Fruit fly (Drosophila melanogaster): Measurements from ENCODE around the gene syd.

Gene syd

DNA sequence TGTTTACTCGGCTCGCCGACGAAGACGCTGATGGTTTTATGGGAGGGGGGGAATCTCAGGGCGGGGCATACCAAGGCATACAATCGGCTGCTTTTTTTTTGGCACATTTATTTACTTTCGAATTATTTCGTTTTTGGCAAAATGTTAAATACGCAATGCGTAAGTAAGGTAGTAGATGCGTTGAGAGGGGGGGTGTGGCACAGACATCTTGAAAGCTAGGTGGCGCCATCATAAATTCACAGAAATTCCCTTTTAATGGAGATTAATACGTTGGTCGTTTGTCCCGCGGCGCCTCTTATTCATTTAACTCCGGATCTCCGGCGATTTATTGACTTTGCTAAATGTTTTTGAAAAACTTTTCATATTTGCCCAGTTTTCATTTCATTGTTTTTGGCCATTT is 5.6 kb upstream of the syd start:
- TF ChIP-seq noc (tag; optimal IDR thresholded peaks at IDR 0.05): no peak

DNA sequence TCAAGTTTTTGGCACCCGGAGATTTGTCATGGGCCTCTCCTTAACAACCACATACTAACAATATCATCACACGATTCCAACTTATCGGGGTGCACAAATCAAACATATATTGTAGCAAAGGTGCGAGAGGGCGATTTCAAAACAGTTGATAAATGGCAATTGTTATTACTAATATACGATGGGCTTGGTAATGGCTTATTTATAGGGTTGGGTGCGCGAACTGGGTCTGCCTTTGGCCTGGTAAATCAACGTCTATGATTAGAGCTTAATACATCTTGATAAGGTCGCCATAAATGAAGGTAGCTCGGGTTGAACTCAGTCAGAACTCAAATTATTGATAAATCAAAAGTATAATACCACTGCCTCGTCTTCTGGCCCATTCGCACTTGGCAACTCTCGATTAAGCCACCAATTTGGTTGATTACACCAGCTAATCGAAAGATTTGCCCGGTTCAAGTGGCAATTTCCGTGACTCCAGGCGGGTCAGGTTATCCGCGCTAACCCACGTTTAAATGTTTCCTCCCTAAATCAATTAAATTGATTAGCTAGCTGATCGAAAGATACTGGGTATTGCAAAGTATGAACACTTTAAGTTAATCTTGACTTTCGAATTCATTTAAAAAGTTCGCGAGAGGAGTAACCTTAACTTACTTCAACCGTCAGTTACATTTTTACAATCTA is 4.8 kb upstream of the syd start:
- peak; percentile 93 for TF ChIP-seq noc (tag; optimal IDR thresholded peaks at IDR 0.05)

DNA sequence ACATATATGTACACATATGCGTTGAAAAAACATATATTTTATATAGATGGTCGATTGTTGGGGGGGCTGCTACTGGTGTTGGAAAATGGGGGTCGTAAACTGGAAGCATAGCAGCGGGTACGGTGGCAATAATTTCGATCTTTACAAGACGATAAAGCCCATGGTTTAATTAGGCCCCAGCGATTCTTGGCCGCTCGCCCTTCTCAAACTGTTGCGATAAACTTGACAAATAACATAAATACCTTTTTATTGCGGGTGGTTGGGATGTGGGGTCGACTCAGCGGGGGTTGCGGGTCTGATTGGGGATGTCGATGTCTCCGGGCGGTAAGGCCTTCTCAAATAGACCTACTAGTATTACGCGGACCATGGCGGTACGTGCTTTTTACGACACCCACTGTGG is 2.7 kb upstream of the syd start:
- TF ChIP-seq noc (tag; optimal IDR thresholded peaks at IDR 0.05): no peak

DNA sequence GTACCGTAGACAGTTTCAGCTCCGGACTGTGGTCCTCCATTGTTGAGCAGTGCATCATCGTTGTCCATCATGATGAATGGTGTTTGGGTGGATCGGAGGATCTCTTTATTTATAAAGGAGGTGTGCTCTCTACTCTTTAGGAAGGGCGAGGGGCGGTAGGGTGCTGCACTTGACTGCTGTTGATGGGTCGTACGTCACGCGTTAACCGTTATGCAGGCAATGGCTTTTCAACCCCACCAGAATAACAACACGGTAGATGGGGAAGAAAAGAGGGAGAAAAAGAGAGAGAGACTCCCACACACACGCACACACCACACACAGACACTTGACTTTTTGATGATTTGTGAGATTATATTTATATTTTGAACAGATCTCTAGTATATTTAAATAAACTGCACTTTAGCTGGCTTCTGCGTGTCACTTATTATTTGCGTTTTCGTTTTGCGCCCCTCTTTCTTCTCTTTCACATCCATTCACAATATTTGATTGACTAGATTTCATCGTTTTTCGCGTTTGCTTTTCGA is 449 bp downstream of the syd start:
- no peak for TF ChIP-seq noc (tag; optimal IDR thresholded peaks at IDR 0.05)

DNA sequence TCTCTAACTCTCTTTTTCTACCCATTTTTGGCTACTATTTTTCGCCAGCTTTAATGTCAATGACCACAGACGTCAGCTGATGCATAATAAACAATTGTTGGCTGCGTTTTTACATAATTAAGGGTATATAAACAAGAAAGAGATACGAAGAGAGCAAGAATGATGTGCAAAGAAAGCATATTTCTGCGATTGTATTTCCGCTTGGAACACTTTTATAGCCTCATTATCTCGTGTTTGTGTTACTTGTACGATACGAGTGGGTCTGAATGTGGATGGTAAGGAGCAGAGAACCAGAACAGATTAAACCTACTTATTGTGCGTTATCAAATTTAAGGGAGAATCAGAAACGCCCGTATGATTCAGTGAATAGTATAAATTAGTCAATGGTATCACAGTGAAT is 1.1 kb downstream of the syd start:
- TF ChIP-seq noc (tag; optimal IDR thresholded peaks at IDR 0.05): peak; percentile 56

DNA sequence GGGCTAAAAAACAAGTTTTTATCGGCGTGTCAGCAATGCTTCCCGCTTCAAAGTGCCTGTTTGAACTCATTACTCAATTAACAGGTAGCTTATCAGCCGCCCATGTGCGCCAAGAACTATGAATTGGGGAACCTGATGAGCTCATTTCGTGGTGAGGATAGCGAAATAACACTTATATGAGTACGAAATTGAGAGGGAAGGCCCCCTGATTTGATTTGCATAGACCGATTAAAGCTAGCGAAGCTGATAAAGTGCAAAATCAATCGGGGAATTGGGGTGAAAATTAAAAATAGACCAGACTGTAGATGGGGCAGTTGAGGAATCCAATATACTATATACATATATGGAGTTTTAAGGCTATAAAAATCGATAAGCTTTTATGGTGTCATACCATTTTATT is 1.7 kb downstream of the syd start:
- TF ChIP-seq noc (tag; optimal IDR thresholded peaks at IDR 0.05): no peak

DNA sequence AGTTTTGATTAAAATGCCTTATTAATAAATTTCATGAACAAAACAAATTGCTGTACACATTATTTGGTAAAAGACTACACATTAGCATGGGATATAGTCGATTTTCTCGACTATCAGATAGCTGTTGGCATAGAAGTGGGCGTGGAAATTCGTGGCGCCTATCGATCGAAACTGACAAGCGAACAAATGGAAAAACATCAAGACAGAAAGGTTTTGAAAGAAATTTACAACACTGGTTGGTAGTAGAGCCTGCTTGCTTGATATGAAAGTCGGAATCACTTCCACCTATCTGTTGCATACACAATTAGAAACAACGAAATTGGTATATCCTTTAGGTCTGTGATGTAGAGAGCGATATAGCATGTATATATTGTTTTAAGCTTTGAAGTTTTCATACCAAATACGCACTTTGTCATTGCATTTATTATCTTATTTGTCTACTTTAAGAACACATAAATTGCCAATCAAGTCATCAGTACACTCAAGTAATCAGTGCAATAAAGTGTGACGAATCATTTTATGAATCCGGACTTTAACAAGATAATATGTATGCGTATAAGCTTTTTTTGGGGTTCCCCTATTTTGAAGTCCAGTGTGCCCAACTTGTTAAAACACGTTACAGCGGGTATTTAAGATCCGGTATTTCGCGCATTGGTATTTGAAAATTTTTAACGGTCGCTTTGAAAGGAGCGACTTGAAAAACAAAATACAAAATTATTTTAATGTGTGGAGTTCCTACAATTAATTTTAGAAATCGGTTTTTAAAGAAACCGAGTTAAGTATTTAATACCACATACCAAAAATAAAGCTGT is 19.9 kb downstream of the syd start:
- no peak for TF ChIP-seq noc (tag; optimal IDR thresholded peaks at IDR 0.05)

DNA sequence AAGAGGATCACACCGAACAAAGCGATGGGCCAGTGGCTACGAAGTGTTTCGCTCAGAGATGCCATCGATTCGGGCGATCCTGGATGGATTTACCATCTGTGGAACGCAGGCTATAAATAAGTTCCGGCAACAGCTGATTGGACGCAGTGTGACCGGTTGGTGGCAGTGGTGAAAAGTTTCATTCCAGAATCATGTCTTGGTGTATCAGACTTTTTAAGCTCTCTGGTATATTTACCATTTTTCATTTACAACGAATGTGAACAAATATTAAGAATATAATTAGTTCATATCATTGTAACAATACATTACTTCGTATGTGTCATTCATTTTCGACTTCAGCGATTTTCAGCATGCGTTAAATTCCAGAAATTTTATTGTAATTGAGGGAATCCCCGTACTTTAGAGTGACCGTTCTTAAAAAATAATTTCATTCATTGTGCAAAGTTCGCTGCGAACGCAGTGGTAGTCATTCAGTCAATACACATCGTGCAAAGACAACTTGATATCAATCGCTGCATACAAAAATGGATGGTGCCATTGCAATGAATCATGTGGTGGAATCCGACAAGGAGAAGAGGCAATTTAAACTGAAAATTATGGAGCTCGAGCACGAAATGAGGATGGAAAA is 20.8 kb downstream of the syd start, which contains the start of gene Tmem43:
TSS of gene Tmem43 (minus strand) at position 152 of the 628 bp plus-strand sequence.
- no peak for TF ChIP-seq noc (tag; optimal IDR thresholded peaks at IDR 0.05)

DNA sequence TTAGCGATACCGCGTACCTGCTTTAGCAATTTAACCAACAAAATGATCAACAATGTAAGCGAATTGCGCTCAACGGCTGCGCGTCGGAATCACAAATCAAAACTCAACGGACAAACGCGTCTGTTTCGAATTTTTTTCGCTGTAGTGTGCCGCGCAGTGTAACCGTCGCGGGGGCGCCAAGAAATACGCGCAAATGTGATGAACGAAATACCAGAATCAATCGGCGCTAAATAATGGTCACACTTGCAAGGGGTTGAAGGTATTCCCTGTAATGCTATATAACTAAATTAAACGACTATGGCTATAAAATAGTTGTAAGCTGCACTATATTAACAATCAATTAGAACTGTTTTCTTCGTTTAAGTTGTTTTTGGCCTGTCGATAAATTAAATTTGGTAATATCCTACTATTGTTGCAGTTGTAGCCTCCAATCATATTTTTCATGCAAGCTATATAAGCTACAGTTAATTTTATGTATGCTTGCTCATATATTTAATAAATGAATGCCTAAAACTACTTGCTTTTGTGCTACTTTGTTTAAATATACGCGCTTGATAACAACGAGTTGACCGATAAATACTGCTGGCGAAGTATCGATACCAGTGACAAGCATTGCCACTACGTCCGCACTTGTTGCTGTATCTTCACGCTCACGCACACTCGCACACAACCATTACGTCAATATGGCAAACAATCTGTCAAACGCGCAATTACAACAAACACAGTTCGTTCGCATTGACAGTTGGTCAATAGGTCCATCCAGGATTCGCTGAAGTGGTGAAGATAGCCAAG is 24.0 kb downstream of the syd start, which contains the start of the genes pbl and CG8281:
TSS of gene pbl (minus strand) at position 190 of the 792 bp plus-strand sequence.
TSS of gene CG8281 (plus strand) at position 699 of the 792 bp plus-strand sequence.
- peak; percentile 10 for TF ChIP-seq noc (tag; optimal IDR thresholded peaks at IDR 0.05)

DNA sequence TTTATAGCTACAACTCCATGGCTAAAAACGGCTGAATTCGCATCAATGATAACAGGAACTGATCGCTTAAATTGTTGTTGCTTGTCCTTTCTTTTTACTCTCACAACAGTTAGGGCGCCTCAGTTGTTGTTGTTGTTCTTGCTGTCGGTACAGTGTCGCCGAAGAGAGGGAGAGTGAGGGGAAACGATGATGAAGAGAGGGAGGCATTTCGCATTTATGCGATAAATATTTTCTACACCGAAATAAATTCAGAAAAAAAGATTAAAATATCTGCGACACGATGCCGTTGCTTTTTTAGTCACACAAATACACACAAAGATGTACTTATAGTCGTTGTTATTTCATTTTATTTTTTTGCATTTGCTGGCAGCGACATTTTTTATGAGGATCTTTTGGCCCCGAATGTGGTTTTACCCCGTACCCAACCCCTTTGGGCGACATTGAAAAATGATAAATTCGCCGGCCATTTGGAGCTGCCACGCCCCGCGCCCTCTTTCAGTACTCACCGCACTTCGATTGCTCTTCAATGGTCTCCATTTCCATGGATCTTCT is 24.9 kb downstream of the syd start:
- no peak for TF ChIP-seq noc (tag; optimal IDR thresholded peaks at IDR 0.05)

DNA sequence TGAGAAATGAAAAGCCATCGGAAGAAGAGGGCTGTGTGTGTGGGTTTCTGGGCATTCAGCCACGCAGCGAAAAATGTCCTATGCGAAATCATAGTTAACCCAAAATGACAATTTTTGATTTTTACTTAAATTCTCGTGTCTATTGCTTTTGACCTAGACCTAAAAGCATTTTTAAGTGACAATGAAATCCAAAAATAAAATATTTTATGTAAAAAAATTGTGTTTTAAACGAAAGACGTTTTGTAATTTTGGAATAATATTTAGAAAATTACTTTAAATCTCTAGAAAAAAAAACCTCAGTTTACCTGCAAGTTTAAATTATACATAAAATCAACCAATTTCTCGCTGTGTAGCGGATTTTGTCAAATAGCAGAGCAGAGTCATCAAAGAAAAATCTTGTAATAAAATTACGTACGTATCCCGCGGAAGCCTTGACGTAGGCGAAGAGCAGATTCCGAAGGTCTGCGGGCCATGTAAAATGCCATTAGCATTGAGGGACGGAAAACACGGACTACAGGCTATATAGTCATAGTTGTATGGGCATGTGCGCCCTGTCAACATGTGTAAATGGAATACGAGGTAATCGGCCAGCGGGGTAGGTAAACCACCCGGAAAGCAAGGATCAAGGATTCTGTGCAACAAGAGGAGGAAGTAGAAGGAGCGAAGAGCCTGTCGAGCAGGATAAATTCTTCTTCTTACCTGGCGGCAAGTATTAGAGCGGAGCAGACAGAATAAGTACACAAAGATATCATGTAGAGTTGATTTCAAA is 26.0 kb downstream of the syd start:
- TF ChIP-seq noc (tag; optimal IDR thresholded peaks at IDR 0.05): no peak

DNA sequence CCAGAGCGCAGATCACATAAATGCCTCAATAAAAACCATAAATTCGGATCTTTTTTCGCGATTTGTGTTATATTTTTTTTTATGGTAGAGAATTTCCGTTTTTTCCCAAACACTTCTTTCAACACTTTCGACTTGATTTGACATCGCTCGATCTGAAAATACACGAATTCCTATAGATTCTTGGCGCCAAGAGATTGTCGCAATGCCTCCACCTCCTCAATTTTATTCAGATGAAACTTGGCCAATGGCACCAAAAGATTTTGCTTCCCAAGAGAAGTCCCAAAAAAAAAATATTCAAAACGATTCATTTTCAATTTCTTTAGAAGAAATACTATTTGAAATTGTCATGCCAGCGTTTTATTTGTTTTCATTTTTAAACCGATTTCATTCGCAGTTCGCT is 31.4 kb downstream of the syd start:
- no peak for TF ChIP-seq noc (tag; optimal IDR thresholded peaks at IDR 0.05)

DNA sequence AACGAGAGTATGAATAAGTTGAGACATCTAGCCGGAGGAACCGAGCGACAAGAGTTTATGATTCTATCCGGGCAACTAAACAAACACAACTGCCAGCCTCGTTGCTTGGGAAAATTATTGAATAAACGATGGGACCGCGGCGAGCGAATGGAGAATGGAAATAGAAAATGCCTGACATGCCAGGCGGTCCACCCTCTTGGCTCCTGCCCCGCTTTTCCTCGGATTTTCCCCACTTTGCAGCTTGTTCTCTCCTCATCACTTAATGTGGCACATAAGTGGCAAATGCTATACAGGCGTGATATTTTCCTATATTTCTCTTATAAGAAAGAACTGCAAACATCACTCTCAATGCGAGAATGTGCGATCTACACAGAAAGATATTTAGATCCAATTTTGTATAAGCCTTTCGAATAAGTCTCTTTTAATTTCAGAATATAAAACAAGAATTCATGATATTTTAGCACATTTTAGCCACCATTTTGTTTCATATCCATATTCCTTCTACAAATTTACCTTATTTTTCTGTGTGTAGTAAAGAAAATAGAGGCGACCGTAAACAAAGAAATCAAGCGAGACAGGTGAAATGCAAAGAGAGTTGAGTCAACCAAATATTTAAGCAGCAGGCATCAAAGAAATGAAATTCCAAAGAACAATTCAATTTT is 32.3 kb downstream of the syd start:
- TF ChIP-seq noc (tag; optimal IDR thresholded peaks at IDR 0.05): peak; percentile 83

DNA sequence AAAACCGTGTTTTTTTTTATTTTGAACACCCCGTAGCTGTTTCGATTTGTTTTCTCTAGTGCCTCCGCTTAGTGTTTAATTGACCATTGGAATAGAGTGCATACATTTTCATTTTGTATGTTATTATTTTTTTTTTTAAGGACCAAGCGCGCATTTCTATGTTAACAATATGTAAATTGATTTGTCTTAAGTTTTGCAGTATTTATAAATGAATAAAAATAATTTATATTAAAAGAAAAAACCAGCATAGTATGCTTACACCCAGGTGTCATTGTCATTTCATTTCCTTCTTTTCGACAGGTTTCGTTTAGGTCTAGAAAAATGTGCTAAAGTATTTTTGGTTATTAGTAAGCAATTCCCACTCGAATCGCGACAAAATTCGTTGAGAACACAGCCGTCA is 41.3 kb downstream of the syd start, which contains the start of gene eIF4E5:
TSS of gene eIF4E5 (plus strand) at position 301 of the 400 bp plus-strand sequence.
- TF ChIP-seq noc (tag; optimal IDR thresholded peaks at IDR 0.05): no peak
